Worm (Caenorhabditis elegans) whole organism, L3 larva: ENCODE data around the gene dpy-8.

Experiments used
- R02D3.7 ChIP-seq: fragments of 150-350 bp; optimal IDR thresholded peaks from 2 replicates; lab custom pipeline; 2014; ENCODE audit warnings: missing biosample characterization, missing genetic modification characterization
- aly-2 ChIP-seq: fragments of 150-350 bp; optimal IDR thresholded peaks from 2 replicates; lab custom pipeline; 2014; ENCODE audit warnings: missing biosample characterization, missing genetic modification characterization
- ceh-16 ChIP-seq: sonication (generic microtip); optimal IDR thresholded peaks from 2 replicates; lab custom pipeline; 2017; ENCODE audit warnings: missing biosample characterization, missing genetic modification characterization
- ceh-82 ChIP-seq: fragments of 150-350 bp; optimal IDR thresholded peaks from 2 replicates; lab custom pipeline; 2014; ENCODE audit warnings: missing biosample characterization, missing genetic modification characterization
- ceh-9 ChIP-seq: sonication (generic microtip); optimal IDR thresholded peaks from 2 replicates; lab custom pipeline; 2018; ENCODE audit warnings: missing biosample characterization, missing genetic modification characterization
- daf-12 ChIP-seq: fragments of 150-350 bp; optimal IDR thresholded peaks from 2 replicates; lab custom pipeline; 2014; ENCODE audit warnings: missing biosample characterization, missing genetic modification reagents, missing genetic modification characterization
- egl-5 ChIP-seq: fragments of 150-350 bp; optimal IDR thresholded peaks from 2 replicates; lab custom pipeline; 2017; ENCODE audit warnings: missing biosample characterization, missing genetic modification reagents, missing genetic modification characterization, inconsistent platforms
- elt-1 ChIP-seq: fragments of 150-350 bp; optimal IDR thresholded peaks from 2 replicates; lab custom pipeline; 2014; ENCODE audit warnings: missing biosample characterization, missing genetic modification characterization
- elt-2 ChIP-seq: sonication (generic microtip); optimal IDR thresholded peaks from 2 replicates; lab custom pipeline; 2016; ENCODE audit warnings: missing genetic modification reagents, mild to moderate bottlenecking, missing genetic modification characterization, missing compliant biosample characterization
- elt-3 ChIP-seq, 3 experiments: fragments of 150-350 bp in 1 of 3; sonication (generic microtip) in 2 of 3; optimal IDR thresholded peaks; 2 replicates in 2 of 3; 4 replicates in 1 of 3; lab custom pipeline; 2014 to 2017; ENCODE audit warnings: missing biosample characterization in 3 of 3, missing genetic modification characterization in 3 of 3
- eor-1 ChIP-seq, 2 experiments: fragments of 150-350 bp; optimal IDR thresholded peaks; 2 replicates each; lab custom pipeline; 2014 to 2018; ENCODE audit warnings: missing biosample characterization in 2 of 2, missing genetic modification characterization in 2 of 2
- fkh-10 ChIP-seq: sonication (generic microtip); optimal IDR thresholded peaks from 2 replicates; lab custom pipeline; 2017; ENCODE audit warnings: missing biosample characterization, missing genetic modification reagents, missing genetic modification characterization
- fkh-2 ChIP-seq: fragments of 150-350 bp; optimal IDR thresholded peaks from 2 replicates; lab custom pipeline; 2014; ENCODE audit warnings: missing biosample characterization, missing genetic modification reagents, missing genetic modification characterization
- fos-1 ChIP-seq: fragments of 150-350 bp; optimal IDR thresholded peaks from 2 replicates; lab custom pipeline; 2014; ENCODE audit warnings: missing biosample characterization, missing genetic modification characterization
- hmg-11 ChIP-seq: sonication (generic microtip); optimal IDR thresholded peaks from 2 replicates; lab custom pipeline; 2016; ENCODE audit warnings: missing genetic modification characterization, missing compliant biosample characterization
- lin-39 ChIP-seq: fragments of 150-350 bp; optimal IDR thresholded peaks from 2 replicates; lab custom pipeline; 2018; ENCODE audit warnings: missing biosample characterization, missing genetic modification reagents, missing genetic modification characterization
- lsy-12 ChIP-seq: sonication (generic microtip); optimal IDR thresholded peaks from 2 replicates; lab custom pipeline; 2016; ENCODE audit warnings: mild to moderate bottlenecking, missing genetic modification characterization, missing compliant biosample characterization
- mdl-1 ChIP-seq: fragments of 150-350 bp; optimal IDR thresholded peaks from 2 replicates; lab custom pipeline; 2014; ENCODE audit warnings: missing biosample characterization, missing genetic modification characterization
- nfya-1 ChIP-seq: sonication (generic microtip); optimal IDR thresholded peaks from 2 replicates; lab custom pipeline; 2017; ENCODE audit warnings: missing genetic modification characterization, mild to moderate bottlenecking, missing compliant biosample characterization, antibody characterized with exemption, moderate library complexity; ENCODE audit not compliant: insufficient read depth
- nhr-11 ChIP-seq: fragments of 150-350 bp; optimal IDR thresholded peaks from 2 replicates; lab custom pipeline; 2014; ENCODE audit warnings: missing biosample characterization, missing genetic modification characterization
- nhr-12 ChIP-seq: fragments of 150-350 bp; optimal IDR thresholded peaks from 2 replicates; lab custom pipeline; 2014; ENCODE audit warnings: missing biosample characterization, missing genetic modification characterization
- nhr-23 ChIP-seq: fragments of 150-350 bp; optimal IDR thresholded peaks from 2 replicates; lab custom pipeline; 2014; ENCODE audit warnings: missing biosample characterization, missing genetic modification reagents, missing genetic modification characterization
- nhr-237 ChIP-seq: fragments of 150-350 bp; optimal IDR thresholded peaks from 2 replicates; lab custom pipeline; 2014; ENCODE audit warnings: missing biosample characterization, missing genetic modification characterization
- nhr-25 ChIP-seq: sonication (generic microtip); optimal IDR thresholded peaks from 2 replicates; lab custom pipeline; 2017; ENCODE audit warnings: missing biosample characterization, missing genetic modification characterization
- nhr-28 ChIP-seq: fragments of 150-350 bp; optimal IDR thresholded peaks from 2 replicates; lab custom pipeline; 2014; ENCODE audit warnings: missing biosample characterization, missing genetic modification characterization
- nhr-67 ChIP-seq: fragments of 150-350 bp; optimal IDR thresholded peaks from 2 replicates; lab custom pipeline; 2014; ENCODE audit warnings: missing biosample characterization, missing genetic modification characterization
- nhr-76 ChIP-seq: fragments of 150-350 bp; sonication (generic microtip); optimal IDR thresholded peaks from 5 replicates; lab custom pipeline; 2014; ENCODE audit warnings: missing biosample characterization, missing genetic modification characterization
- pha-4 ChIP-seq: fragments of 150-350 bp; optimal IDR thresholded peaks from 2 replicates; lab custom pipeline; 2014; ENCODE audit warnings: missing biosample characterization, missing genetic modification reagents, missing genetic modification characterization
- pqm-1 ChIP-seq: fragments of 150-350 bp; optimal IDR thresholded peaks from 2 replicates; lab custom pipeline; 2017; ENCODE audit warnings: missing biosample characterization, missing genetic modification characterization, inconsistent platforms
- skn-1 ChIP-seq: fragments of 150-350 bp; optimal IDR thresholded peaks from 2 replicates; lab custom pipeline; 2014; ENCODE audit warnings: missing biosample characterization, missing genetic modification characterization
- snpc-4 ChIP-seq: fragments of 150-350 bp; optimal IDR thresholded peaks from 2 replicates; lab custom pipeline; 2014; ENCODE audit warnings: missing biosample characterization, missing genetic modification characterization
- tbx-2 ChIP-seq: sonication (generic microtip); optimal IDR thresholded peaks from 2 replicates; lab custom pipeline; 2016; ENCODE audit warnings: mild to moderate bottlenecking, missing genetic modification characterization, missing compliant biosample characterization
- unc-39 ChIP-seq: sonication (generic microtip); optimal IDR thresholded peaks from 4 replicates; lab custom pipeline; 2017; ENCODE audit warnings: missing biosample characterization, missing genetic modification characterization
- ztf-11 ChIP-seq: fragments of 150-350 bp; optimal IDR thresholded peaks from 2 replicates; lab custom pipeline; 2014; ENCODE audit warnings: missing biosample characterization, missing genetic modification characterization

Gene dpy-8

DNA sequence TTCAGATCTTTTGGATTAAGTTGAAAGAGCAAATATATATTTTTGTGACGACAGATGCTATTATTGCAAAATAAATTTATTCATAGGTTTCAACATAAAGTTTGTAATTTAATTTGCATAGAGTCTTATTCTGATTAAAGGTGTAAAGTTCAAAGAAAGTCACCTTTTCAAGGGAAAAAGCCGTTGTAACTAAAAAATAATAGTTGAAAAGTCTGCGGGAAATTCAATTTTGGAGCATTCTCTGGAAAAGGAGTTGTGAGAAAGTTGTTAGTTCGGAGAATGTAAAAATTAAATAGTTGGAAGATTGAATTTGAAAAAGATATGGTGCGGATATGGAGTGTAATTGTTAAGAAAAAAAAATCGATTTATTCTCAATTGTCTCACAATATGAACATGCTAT is 13.8 kb upstream of the dpy-8 start:
- TF ChIP-seq elt-3 (tag; optimal IDR thresholded peaks at IDR 0.05; lab: Kevin White, UChicago) (no peak), daf-12 (no peak), egl-5 (tag; lab: Kevin White, UChicago) (no peak), nfya-1 (no peak), pha-4 (tag; lab: Kevin White, UChicago) (no peak), ceh-16 (tag; lab: Kevin White, UChicago) (no peak), fkh-2 (tag; lab: Kevin White, UChicago) (no peak), ceh-82 (tag; lab: Kevin White, UChicago) (no peak), nhr-76 (tag; lab: Kevin White, UChicago) (no peak), unc-39 (tag; lab: Kevin White, UChicago) (no peak), ztf-11 (tag; lab: Kevin White, UChicago) (no peak), aly-2 (tag; lab: Kevin White, UChicago) (no peak)

DNA sequence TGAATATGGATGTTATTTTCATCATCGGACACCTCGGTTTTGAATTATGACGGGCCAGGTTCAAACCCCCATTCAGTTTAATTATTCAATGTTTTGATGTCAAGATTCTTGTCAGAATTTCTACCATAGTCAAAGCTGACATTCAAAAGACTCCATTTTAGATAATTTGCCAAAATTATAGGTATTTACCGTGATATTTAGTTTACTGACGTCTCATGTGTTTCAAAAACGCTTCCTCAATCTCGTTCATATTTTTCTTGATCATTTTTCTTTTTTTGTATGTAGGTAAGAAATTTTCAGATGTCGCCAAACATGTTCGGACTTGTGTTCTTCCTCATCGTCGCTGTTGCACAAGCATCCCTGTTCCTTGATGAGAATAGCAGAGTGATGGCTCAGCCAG is 12.5 kb upstream of the dpy-8 start, which contains the start of gene EGAP5.1:
TSS of gene EGAP5.1 (plus strand) at position 301 of the 400 bp plus-strand sequence.
- no peak for TF ChIP-seq nhr-11 (tag; lab: Kevin White, UChicago)

DNA sequence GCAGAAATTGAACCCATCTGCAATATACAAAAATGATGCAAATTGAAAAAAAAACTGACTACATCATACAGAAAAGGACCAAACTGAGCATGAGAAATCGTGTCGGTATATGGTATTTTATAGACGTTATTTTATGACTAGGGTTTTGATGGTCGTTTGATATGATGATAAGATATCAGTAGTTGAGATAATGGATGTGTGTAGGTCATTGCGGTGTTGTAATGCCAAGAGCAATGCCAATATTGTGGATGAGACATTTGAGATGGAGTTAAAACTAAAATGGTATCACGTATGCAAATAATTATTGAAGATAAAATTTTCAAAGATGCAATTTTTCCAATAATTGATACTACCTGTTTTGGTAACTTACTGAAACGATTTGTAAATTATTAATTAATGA is 9.4 kb upstream of the dpy-8 start, which contains the start of gene C31H2.4:
TSS of gene C31H2.4 (minus strand) at position 19 of the 400 bp plus-strand sequence.
- TF ChIP-seq nhr-25 (tag; lab: Kevin White, UChicago) (no peak), mdl-1 (tag; lab: Kevin White, UChicago) (no peak), nfya-1 (no peak), pha-4 (tag; lab: Kevin White, UChicago) (no peak), eor-1 (tag; optimal IDR thresholded peaks at IDR 0.05; lab: Kevin White, UChicago) (no peak), ceh-9 (no peak), nhr-67 (tag; lab: Kevin White, UChicago) (no peak), elt-2 (peak; percentile 63), aly-2 (tag; lab: Kevin White, UChicago) (no peak), nhr-237 (no peak), pqm-1 (tag; lab: Kevin White, UChicago) (peak; percentile 16), R02D3.7 (tag; lab: Kevin White, UChicago) (no peak), tbx-2 (no peak), fkh-2 (tag; lab: Kevin White, UChicago) (no peak), nhr-76 (tag; lab: Kevin White, UChicago) (no peak)

DNA sequence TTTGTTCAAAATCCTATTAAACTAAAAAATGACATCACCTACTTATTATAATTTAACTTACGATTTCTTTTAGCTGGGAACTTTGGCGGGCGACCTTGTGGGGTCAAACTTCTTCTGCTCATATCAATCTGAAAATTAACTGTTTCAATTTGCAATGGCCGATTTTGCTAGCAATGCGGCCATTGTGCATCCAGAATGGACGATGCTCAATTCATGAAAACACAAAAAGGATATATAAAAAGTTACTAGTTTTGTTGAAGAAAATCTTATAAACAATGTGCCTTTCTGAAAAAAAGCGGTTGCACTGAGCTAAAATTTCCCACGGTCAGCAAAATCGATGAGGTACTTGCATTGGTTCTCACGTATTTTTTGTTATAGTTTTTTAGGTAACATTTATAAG is 4.0 kb upstream of the dpy-8 start, which contains the start of gene C31H2.3:
TSS of gene C31H2.3 (minus strand) at position 101 of the 400 bp plus-strand sequence.
- TF ChIP-seq skn-1 (tag; lab: Kevin White, UChicago): no peak
- TF ChIP-seq, all 47 proteins: peak for 0

DNA sequence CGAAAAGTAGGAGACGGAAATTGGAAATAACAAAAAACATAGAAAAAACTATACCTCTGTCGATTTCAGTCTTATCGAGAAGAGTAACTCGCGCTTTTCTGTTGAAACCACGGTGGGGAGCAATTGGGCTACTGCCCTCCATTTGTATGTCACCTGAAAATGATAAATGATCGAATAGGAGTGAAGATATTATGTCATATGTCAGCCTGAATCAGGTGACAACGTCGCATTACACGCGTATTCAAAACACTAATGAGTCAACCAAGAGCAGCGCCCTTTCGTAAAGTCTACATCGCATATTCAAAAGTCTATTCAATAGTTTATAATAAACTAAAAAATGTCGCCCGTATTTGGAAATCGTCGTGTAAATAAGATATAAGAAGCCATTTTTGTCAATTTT is 2.7 kb upstream of the dpy-8 start:
- TF ChIP-seq ceh-16 (tag; lab: Kevin White, UChicago) (no peak), snpc-4 (no peak), fkh-2 (tag; lab: Kevin White, UChicago) (no peak), elt-1 (tag; lab: Kevin White, UChicago) (no peak), fos-1 (no peak), ceh-82 (tag; lab: Kevin White, UChicago) (no peak), nhr-67 (tag; lab: Kevin White, UChicago) (no peak), nhr-12 (tag; lab: Kevin White, UChicago) (no peak)

DNA sequence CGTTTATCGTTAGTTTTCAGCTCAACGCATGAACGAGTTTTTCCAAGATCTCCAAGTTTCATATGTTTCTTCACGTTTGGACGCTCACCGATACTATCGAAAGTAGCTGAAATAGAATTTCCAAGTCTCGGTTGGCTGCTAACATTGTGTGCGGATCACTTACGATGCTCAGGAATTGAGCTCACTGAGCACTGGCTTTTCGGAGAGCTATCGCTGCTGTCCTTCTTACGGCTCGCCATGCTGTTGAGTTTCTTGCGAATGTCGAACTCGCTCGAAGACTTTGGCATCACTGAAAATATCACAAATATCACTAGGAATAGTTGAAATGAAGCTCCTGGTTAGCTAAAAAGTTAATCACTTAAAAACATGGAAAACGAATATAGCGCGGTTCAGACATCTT is 1.6 kb upstream of the dpy-8 start:
- TF ChIP-seq daf-12 (no peak), nhr-25 (tag; lab: Kevin White, UChicago) (no peak), elt-1 (tag; lab: Kevin White, UChicago) (no peak), lsy-12 (tag; lab: Kevin White, UChicago) (no peak), fkh-2 (tag; lab: Kevin White, UChicago) (no peak), elt-3 (tag; optimal IDR thresholded peaks at IDR 0.05; lab: Kevin White, UChicago) (no peak), nhr-12 (tag; lab: Kevin White, UChicago) (no peak), nhr-23 (no peak), hmg-11 (tag; lab: Kevin White, UChicago) (no peak), tbx-2 (no peak), nhr-28 (tag; lab: Kevin White, UChicago) (no peak), ceh-9 (no peak), lin-39 (tag; lab: Kevin White, UChicago) (no peak), fkh-10 (GFP tag; lab: Kevin White, UChicago) (no peak), nhr-76 (tag; lab: Kevin White, UChicago) (no peak), pqm-1 (tag; lab: Kevin White, UChicago) (no peak), pha-4 (tag; lab: Kevin White, UChicago) (no peak), ceh-82 (tag; lab: Kevin White, UChicago) (no peak)
- TF ChIP-seq, all 47 proteins: peak for 0
